Worm (Caenorhabditis elegans): ENCODE data around the gene F55D1.1.

Gene F55D1.1

ce11 chrX:5458043-5458442, 31.6 kb upstream of the F55D1.1 start:
- TF ChIP-seq mcd-1 (GFP tag; IDR thresholded peaks at IDR 0.05) = no peak
- no peak for TF ChIP-seq dox-1 (GFP tag; IDR thresholded peaks at IDR 0.05)
- no peak for TF ChIP-seq madf-10 (tag; optimal IDR thresholded peaks at IDR 0.05)
- TF ChIP-seq fkh-3 (tag; optimal IDR thresholded peaks at IDR 0.05) = no peak
- no peak for TF ChIP-seq nhr-80 (tag; optimal IDR thresholded peaks at IDR 0.05)
- no peak for TF ChIP-seq bed-2 (GFP tag; IDR thresholded peaks at IDR 0.05)
- TF ChIP-seq pha-4 (tag; optimal IDR thresholded peaks at IDR 0.05) = no peak
- no peak for TF ChIP-seq ama-1 (optimal IDR thresholded peaks at IDR 0.05)
- no peak for TF ChIP-seq ama-1 (GFP tag; optimal IDR thresholded peaks at IDR 0.05)
- TF ChIP-seq attf-5 (GFP tag; optimal IDR thresholded peaks at IDR 0.05) = no peak
- TF ChIP-seq ceh-91 (GFP tag; IDR thresholded peaks at IDR 0.05) = no peak
- no peak for TF ChIP-seq madf-6 (GFP tag; IDR thresholded peaks at IDR 0.05)
- TF ChIP-seq tbp1 (GFP tag; optimal IDR thresholded peaks at IDR 0.05) = no peak
- no peak for TF ChIP-seq him-1 (tag; optimal IDR thresholded peaks at IDR 0.05)
- TF ChIP-seq F49E8.2 (tag; optimal IDR thresholded peaks at IDR 0.05; ENCODE audit: insufficient read depth) = no peak
- no peak for TF ChIP-seq ztf-28 (GFP tag; IDR thresholded peaks at IDR 0.05)
- TF ChIP-seq athp-1 (tag; optimal IDR thresholded peaks at IDR 0.05) = no peak
- TF ChIP-seq unc-130 (GFP tag; optimal IDR thresholded peaks at IDR 0.05) = no peak
- TF ChIP-seq ZK185.1 (tag; optimal IDR thresholded peaks at IDR 0.05; ENCODE audit: poor library complexity, severe bottlenecking) = no peak

- TF ChIP-seq gei-17 (GFP tag; optimal IDR thresholded peaks at IDR 0.05) = no peak
- no peak for TF ChIP-seq ztf-18 (tag; optimal IDR thresholded peaks at IDR 0.05)
- no peak for TF ChIP-seq ztf-22 (GFP tag; optimal IDR thresholded peaks at IDR 0.05)
- TF ChIP-seq snpc-4 (GFP tag; optimal IDR thresholded peaks at IDR 0.05) = no peak
- no peak for TF ChIP-seq snpc-4 (tag; optimal IDR thresholded peaks at IDR 0.05)
- no peak for TF ChIP-seq mcd-1 (GFP tag; IDR thresholded peaks at IDR 0.05)
- no peak for TF ChIP-seq pha-4 (tag; optimal IDR thresholded peaks at IDR 0.05)
- peak; percentile 37 for TF ChIP-seq nhr-80 (tag; optimal IDR thresholded peaks at IDR 0.05)
- no peak for TF ChIP-seq aptf-2 (GFP tag; conservative IDR thresholded peaks at IDR 0.05)
Observed at ce11 chrX:5458750-5459149, 30.9 kb upstream of the F55D1.1 start.

- TF ChIP-seq snpc-3.4 (tag; optimal IDR thresholded peaks at IDR 0.05) = no peak
- TF ChIP-seq Y79H2A.3 (GFP tag; conservative IDR thresholded peaks at IDR 0.05) = no peak
- TF ChIP-seq gei-17 (GFP tag; optimal IDR thresholded peaks at IDR 0.05) = no peak
- TF ChIP-seq F23B12.7 (tag; optimal IDR thresholded peaks at IDR 0.05; ENCODE audit: insufficient read depth) = no peak
- TF ChIP-seq ceh-58 (GFP tag; IDR thresholded peaks at IDR 0.05) = no peak
- TF ChIP-seq nhr-90 (tag; optimal IDR thresholded peaks at IDR 0.05) = no peak
- no peak for TF ChIP-seq hmg-20 (GFP tag; IDR thresholded peaks at IDR 0.05)
- TF ChIP-seq nhr-179 (tag; optimal IDR thresholded peaks at IDR 0.05) = no peak
- TF ChIP-seq mes-4 (tag; optimal IDR thresholded peaks at IDR 0.05) = no peak
- TF ChIP-seq attf-5 (GFP tag; optimal IDR thresholded peaks at IDR 0.05) = no peak
- TF ChIP-seq ceh-27 (GFP tag; optimal IDR thresholded peaks at IDR 0.05) = no peak
- TF ChIP-seq let-526 (GFP tag; IDR thresholded peaks at IDR 0.05) = no peak
- TF ChIP-seq mcd-1 (GFP tag; IDR thresholded peaks at IDR 0.05) = no peak
Observed at ce11 chrX:5460930-5461329, 28.7 kb upstream of the F55D1.1 start, which contains the start of gene ddr-1. ddr-1 (plus strand) TSS chrX:5461230.

ce11 chrX:5465631-5466030, 24.0 kb upstream of the F55D1.1 start:
- TF ChIP-seq hlh-12 (tag; optimal IDR thresholded peaks at IDR 0.05) (no peak), nhr-80 (tag; optimal IDR thresholded peaks at IDR 0.05) (peak; percentile 42), C06A6.2 (GFP tag; conservative IDR thresholded peaks at IDR 0.05) (no peak), ceh-40 (GFP tag; IDR thresholded peaks at IDR 0.05) (no peak), rcor-1 (GFP tag; IDR thresholded peaks at IDR 0.05) (no peak), cebp-2 (GFP tag; IDR thresholded peaks at IDR 0.05) (no peak)

Measured in whole organism, young adult.